Fruit fly (Drosophila melanogaster) whole organism, embryonic: Measurements from ENCODE around the gene CG3862.

Experiments
- BtbVII ChIP-seq: fragments of 200-800 bp; sonication (Bioruptor generic); optimal IDR thresholded peaks from 3 replicates; lab custom pipeline; 2017; ENCODE audit warnings: missing biosample characterization, mild to moderate bottlenecking, missing genetic modification characterization
- CG10366 ChIP-seq: fragments of 200-800 bp; sonication (Bioruptor generic); IDR thresholded peaks from 2 replicates; pipeline ENCODE4 v1.3.6; 2022; ENCODE audit warnings: missing biosample characterization, missing genetic modification characterization
- CG11695 ChIP-seq: fragments of 200-800 bp; sonication (Bioruptor generic); IDR thresholded peaks from 3 replicates; pipeline ENCODE4 v1.3.6; 2022; ENCODE audit warnings: missing biosample characterization, missing genetic modification characterization
- CG13287 ChIP-seq: fragments of 200-800 bp; sonication (Bioruptor generic); IDR thresholded peaks from 2 replicates; pipeline ENCODE4 v1.3.6; 2022; ENCODE audit warnings: missing biosample characterization, missing genetic modification characterization; ENCODE audit not compliant: partially characterized antibody
- CG13775 ChIP-seq: fragments of 200-800 bp; sonication (Bioruptor generic); optimal IDR thresholded peaks from 3 replicates; lab custom pipeline; 2017; ENCODE audit warnings: missing biosample characterization, mild to moderate bottlenecking, missing genetic modification characterization
- CG15601 ChIP-seq: fragments of 200-800 bp; sonication (Bioruptor generic); optimal IDR thresholded peaks from 3 replicates; lab custom pipeline; 2019; ENCODE audit warnings: missing biosample characterization, mild to moderate bottlenecking, missing genetic modification characterization, moderate library complexity
- CG16815 ChIP-seq: fragments of 200-800 bp; sonication (Bioruptor generic); optimal IDR thresholded peaks from 3 replicates; lab custom pipeline; 2017; ENCODE audit warnings: missing biosample characterization, mild to moderate bottlenecking, missing genetic modification characterization
- CG18011 ChIP-seq: fragments of 200-800 bp; sonication (Bioruptor generic); optimal IDR thresholded peaks from 2 replicates; lab custom pipeline; 2017; ENCODE audit warnings: missing biosample characterization, missing genetic modification characterization, mild to moderate bottlenecking, moderate library complexity, missing genotype
- CG18262 ChIP-seq: fragments of 200-800 bp; optimal IDR thresholded peaks from 3 replicates; lab custom pipeline; 2019; ENCODE audit warnings: missing biosample characterization, mild to moderate bottlenecking, missing genetic modification characterization, moderate library complexity
- CG18619 ChIP-seq: fragments of 200-800 bp; sonication (Bioruptor generic); optimal IDR thresholded peaks from 3 replicates; lab custom pipeline; 2017; ENCODE audit warnings: missing biosample characterization, mild to moderate bottlenecking, missing genetic modification characterization
- CG31365 ChIP-seq: fragments of 200-800 bp; sonication (Bioruptor generic); optimal IDR thresholded peaks from 2 replicates; lab custom pipeline; 2018; ENCODE audit warnings: missing biosample characterization, mild to moderate bottlenecking, missing genetic modification characterization
- CG34422 ChIP-seq: fragments of 200-800 bp; sonication (Bioruptor generic); IDR thresholded peaks from 3 replicates; pipeline ENCODE4 v1.3.6; 2022; ENCODE audit warnings: missing biosample characterization, missing genetic modification characterization
- CG3995 ChIP-seq: fragments of 200-800 bp; sonication (Bioruptor generic); optimal IDR thresholded peaks from 3 replicates; lab custom pipeline; 2016; ENCODE audit warnings: missing biosample characterization, missing genetic modification characterization
- CG7786 ChIP-seq: fragments of 200-800 bp; sonication (Bioruptor generic); optimal IDR thresholded peaks from 2 replicates; lab custom pipeline; 2016; ENCODE audit warnings: missing biosample characterization, missing genetic modification characterization
- CG8478 ChIP-seq: fragments of >200 bp; optimal IDR thresholded peaks from 2 replicates; lab custom pipeline; 2018
- CG8944 ChIP-seq: fragments of 200-800 bp; sonication (Bioruptor generic); optimal IDR thresholded peaks from 3 replicates; lab custom pipeline; 2016; ENCODE audit warnings: missing biosample characterization, missing genetic modification characterization
- CoRest ChIP-seq: fragments of 200-800 bp; sonication (Bioruptor generic); optimal IDR thresholded peaks from 3 replicates; lab custom pipeline; 2018; ENCODE audit warnings: missing biosample characterization, mild to moderate bottlenecking, missing genetic modification characterization, moderate library complexity
- D ChIP-seq, 2 experiments: fragments of 200-800 bp in 1 of 2; fragments of >200 bp in 1 of 2; sonication (Bioruptor generic) in 1 of 2; optimal IDR thresholded peaks; 2 replicates in 1 of 2; 3 replicates in 1 of 2; lab custom pipeline; 2017; ENCODE audit warnings: mild to moderate bottlenecking in 1 of 2, missing biosample characterization in 1 of 2, missing genetic modification characterization in 1 of 2, missing genetic modification reagents in 1 of 2
- Dip2 ChIP-seq: fragments of 200-800 bp; sonication (Bioruptor generic); IDR thresholded peaks from 2 replicates; pipeline ENCODE4 v1.3.6; 2022; ENCODE audit warnings: missing biosample characterization, missing genetic modification characterization
- Dp ChIP-seq: fragments of 200-800 bp; sonication (Bioruptor generic); optimal IDR thresholded peaks from 2 replicates; lab custom pipeline; 2018; ENCODE audit warnings: missing biosample characterization, mild to moderate bottlenecking, missing genetic modification characterization, moderate library complexity
- H15 ChIP-seq: fragments of 200-800 bp; sonication (Bioruptor generic); IDR thresholded peaks from 3 replicates; pipeline ENCODE4 v1.3.6; 2022; ENCODE audit warnings: missing biosample characterization, missing genetic modification characterization
- Lhr ChIP-seq: fragments of 200-800 bp; sonication (Bioruptor generic); optimal IDR thresholded peaks from 3 replicates; lab custom pipeline; 2017; ENCODE audit warnings: mild to moderate bottlenecking, missing biosample characterization, missing genetic modification reagents, missing genetic modification characterization
- MESR4 ChIP-seq: fragments of 200-800 bp; sonication (Bioruptor generic); optimal IDR thresholded peaks from 2 replicates; lab custom pipeline; 2018; ENCODE audit warnings: missing biosample characterization, mild to moderate bottlenecking, missing genetic modification characterization, moderate library complexity
- NfI ChIP-seq: fragments of 200-800 bp; sonication (Bioruptor generic); optimal IDR thresholded peaks from 3 replicates; lab custom pipeline; 2018; ENCODE audit warnings: missing biosample characterization, mild to moderate bottlenecking, missing genetic modification characterization, moderate library complexity
- Scr ChIP-seq: fragments of 200-800 bp; sonication (Bioruptor generic); IDR thresholded peaks from 2 replicates; pipeline ENCODE4 v1.3.6; 2022; ENCODE audit warnings: missing biosample characterization, missing genetic modification characterization; ENCODE audit not compliant: partially characterized antibody
- Xbp1 ChIP-seq: fragments of 200-800 bp; sonication (Bioruptor generic); optimal IDR thresholded peaks from 3 replicates; lab custom pipeline; 2016; ENCODE audit warnings: missing biosample characterization, mild to moderate bottlenecking, missing genetic modification characterization
- bsh ChIP-seq, 2 experiments: fragments of 200-800 bp; sonication (Bioruptor generic); optimal IDR thresholded peaks; 2 replicates each; lab custom pipeline; 2017 to 2018; ENCODE audit warnings: mild to moderate bottlenecking in 2 of 2, missing biosample characterization in 2 of 2, missing genetic modification characterization in 2 of 2, moderate library complexity in 1 of 2
- btn ChIP-seq: fragments of 200-800 bp; sonication (Bioruptor generic); optimal IDR thresholded peaks from 2 replicates; lab custom pipeline; 2016; ENCODE audit warnings: missing biosample characterization, missing genetic modification characterization
- cwo ChIP-seq: fragments of 200-800 bp; sonication (Bioruptor generic); optimal IDR thresholded peaks from 3 replicates; lab custom pipeline; 2017; ENCODE audit warnings: missing biosample characterization, missing genetic modification characterization, mild to moderate bottlenecking, moderate library complexity, missing genetic modification reagents
- danr ChIP-seq: fragments of 200-800 bp; sonication (Bioruptor generic); IDR thresholded peaks from 2 replicates; pipeline ENCODE4 v1.3.6; 2022; ENCODE audit warnings: missing biosample characterization, missing genetic modification characterization
- disco-r ChIP-seq: fragments of 200-800 bp; sonication (Bioruptor generic); optimal IDR thresholded peaks from 2 replicates; lab custom pipeline; 2016; ENCODE audit warnings: missing biosample characterization, missing genetic modification characterization
- dmrt11E ChIP-seq: fragments of 200-800 bp; sonication (Bioruptor generic); optimal IDR thresholded peaks from 3 replicates; lab custom pipeline; 2018; ENCODE audit warnings: missing biosample characterization, mild to moderate bottlenecking, missing genetic modification characterization, moderate library complexity
- dmrt99B ChIP-seq: fragments of 200-800 bp; sonication (Bioruptor generic); optimal IDR thresholded peaks from 2 replicates; lab custom pipeline; 2018; ENCODE audit warnings: missing biosample characterization, mild to moderate bottlenecking, missing genetic modification characterization, moderate library complexity
- dysf ChIP-seq: fragments of 200-800 bp; sonication (Bioruptor generic); IDR thresholded peaks from 3 replicates; pipeline ENCODE4 v1.3.6; 2022; ENCODE audit warnings: missing biosample characterization, missing genetic modification characterization
- eve ChIP-seq, 2 experiments: fragments of >200 bp; optimal IDR thresholded peaks; 2 replicates each; lab custom pipeline; 2017; ENCODE audit warnings: missing biosample characterization in 2 of 2, missing genetic modification characterization in 2 of 2
- ewg ChIP-seq: fragments of 200-800 bp; sonication (Bioruptor generic); optimal IDR thresholded peaks from 3 replicates; lab custom pipeline; 2017; ENCODE audit warnings: mild to moderate bottlenecking, missing biosample characterization, missing genetic modification reagents, missing genetic modification characterization
- fru ChIP-seq: fragments of >200 bp; optimal IDR thresholded peaks from 2 replicates; lab custom pipeline; 2017
- grau ChIP-seq: fragments of 200-800 bp; optimal IDR thresholded peaks from 3 replicates; lab custom pipeline; 2019; ENCODE audit warnings: missing biosample characterization, mild to moderate bottlenecking, missing genetic modification characterization, moderate library complexity
- hb ChIP-seq: fragments of 200-800 bp; sonication (Bioruptor generic); IDR thresholded peaks from 3 replicates; pipeline ENCODE4 v1.3.6; 2022; ENCODE audit warnings: missing biosample characterization, missing genetic modification characterization; ENCODE audit not compliant: partially characterized antibody
- ind ChIP-seq: fragments of 200-800 bp; sonication (Bioruptor generic); optimal IDR thresholded peaks from 3 replicates; lab custom pipeline; 2016; ENCODE audit warnings: missing biosample characterization, missing genetic modification characterization
- inv ChIP-seq: fragments of 200-800 bp; sonication (Bioruptor generic); IDR thresholded peaks from 2 replicates; pipeline ENCODE4 v1.3.6; 2022; ENCODE audit warnings: missing biosample characterization, missing genetic modification characterization; ENCODE audit not compliant: partially characterized antibody
- lbe ChIP-seq: fragments of 200-800 bp; sonication (Bioruptor generic); optimal IDR thresholded peaks from 2 replicates; lab custom pipeline; 2016; ENCODE audit warnings: missing biosample characterization, mild to moderate bottlenecking, missing genetic modification characterization
- otp ChIP-seq: fragments of 200-800 bp; sonication (Bioruptor generic); IDR thresholded peaks from 3 replicates; pipeline ENCODE4, ENCODE4 v1.3.6; 2022; ENCODE audit warnings: missing biosample characterization, missing genetic modification characterization
- sens ChIP-seq: fragments of 200-800 bp; sonication (Bioruptor generic); peaks from one replicate; lab custom pipeline; 2016; ENCODE audit warnings: missing biosample characterization, missing genetic modification characterization
- sob ChIP-seq: fragments of 200-800 bp; sonication (Bioruptor generic); IDR thresholded peaks from 2 replicates; pipeline ENCODE4 v1.3.6; 2022; ENCODE audit warnings: missing biosample characterization, missing genetic modification characterization
- ssp ChIP-seq: fragments of 200-800 bp; sonication (Bioruptor generic); IDR thresholded peaks from 2 replicates; pipeline ENCODE4 v1.3.6; 2022; ENCODE audit warnings: missing biosample characterization, missing genetic modification characterization
- unpg ChIP-seq: fragments of 200-800 bp; sonication (Bioruptor generic); optimal IDR thresholded peaks from 3 replicates; lab custom pipeline; 2018; ENCODE audit warnings: missing biosample characterization, mild to moderate bottlenecking, missing genetic modification characterization, moderate library complexity
- vfl ChIP-seq: fragments of 200-800 bp; sonication (Bioruptor generic); optimal IDR thresholded peaks from 2 replicates; lab custom pipeline; 2016; ENCODE audit warnings: missing biosample characterization, missing genetic modification characterization
- zen2 ChIP-seq: fragments of 200-800 bp; sonication (Bioruptor generic); IDR thresholded peaks from 3 replicates; pipeline ENCODE4 v1.3.6; 2022; ENCODE audit warnings: missing biosample characterization, missing genetic modification characterization; ENCODE audit not compliant: partially characterized antibody
- zfh2 ChIP-seq: fragments of 200-800 bp; sonication (Bioruptor generic); optimal IDR thresholded peaks from 2 replicates; lab custom pipeline; 2016; ENCODE audit warnings: missing biosample characterization, missing genetic modification characterization

CG3862 gene

DNA sequence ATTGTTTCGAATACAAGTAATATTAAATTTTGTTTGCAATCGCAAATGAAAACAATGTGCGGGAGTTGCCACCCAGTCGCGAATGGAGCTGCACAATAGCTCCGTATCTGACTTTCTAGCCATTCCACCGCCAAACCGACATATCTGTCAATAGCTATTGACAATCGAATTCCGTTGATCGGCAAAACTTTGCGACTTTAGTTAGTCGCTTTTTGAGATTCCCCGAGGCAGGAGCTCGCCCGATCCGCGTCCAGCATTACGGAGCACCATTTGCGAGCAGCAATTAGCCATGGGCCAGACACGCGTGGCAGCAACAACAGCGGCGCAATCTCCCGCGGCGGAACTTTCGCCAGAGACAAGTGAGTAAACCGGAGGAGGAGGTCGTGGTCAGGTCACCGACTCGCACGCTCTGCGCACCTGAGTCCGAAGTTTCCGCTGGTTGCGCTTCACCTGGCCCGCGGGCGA, 27.0 kb upstream of the CG3862 start, which contains the start of the genes CG4291 and kraken (continued):
- TF ChIP-seq CG7786 (GFP tag; lab: Kevin White, UChicago) (peak; percentile 17), unpg (GFP tag; lab: Kevin White, UChicago) (peak; percentile 44), grau (tag; lab: Kevin White, UChicago) (peak; percentile 56), Scr (GFP tag; lab: Robert Waterston, UW) (peak; percentile 44; the same call in 1 of the 2 replicates), D (optimal IDR thresholded peaks at IDR 0.05; lab: Kevin White, UChicago) (no peak), D (GFP tag; optimal IDR thresholded peaks at IDR 0.05; lab: Kevin White, UChicago) (no peak), CG18619 (GFP tag; lab: Kevin White, UChicago) (no peak), CG16815 (GFP tag; lab: Kevin White, UChicago) (no peak), H15 (peak; percentile 18; the same call in 1 of the 3 replicates), CG8478 (no peak), ewg (GFP tag; lab: Kevin White, UChicago) (peak; percentile 31), lbe (GFP tag; lab: Kevin White, UChicago) (peak; percentile 9), sob (GFP tag; lab: Robert Waterston, UW) (peak; percentile 60), Xbp1 (GFP tag; lab: Kevin White, UChicago) (peak; percentile 68), sens (GFP tag; lab: Kevin White, UChicago) (peak; percentile 84), eve (GFP tag; optimal IDR thresholded peaks at IDR 0.05; lab: Kevin White, UChicago) (no peak), cwo (GFP tag; lab: Kevin White, UChicago) (peak; percentile 54), btn (GFP tag; lab: Kevin White, UChicago) (no peak), vfl (GFP tag; lab: Kevin White, UChicago) (peak; percentile 68), zen2 (GFP tag; lab: Robert Waterston, UW) (no peak), MESR4 (GFP tag; lab: Kevin White, UChicago) (peak; percentile 93), Dip2 (GFP tag; lab: Robert Waterston, UW) (no peak), CG3995 (GFP tag; lab: Kevin White, UChicago) (no peak), dysf (GFP tag; lab: Robert Waterston, UW) (peak; percentile 60; the same call in 2 of the 3 replicates), BtbVII (peak; percentile 29), dmrt99B (tag; lab: Kevin White, UChicago) (peak; percentile 35), CG8944 (GFP tag; lab: Kevin White, UChicago) (peak; percentile 43), otp (GFP tag; lab: Robert Waterston, UW) (no peak), CG13775 (GFP tag; lab: Kevin White, UChicago) (no peak), CG11695 (GFP tag; lab: Robert Waterston, UW) (no peak), bsh (GFP tag; optimal IDR thresholded peaks at IDR 0.05; lab: Kevin White, UChicago) (peak in 1 of 2 experiments; percentile 41), CG31365 (tag; lab: Kevin White, UChicago) (no peak), inv (no peak), CoRest (tag; lab: Kevin White, UChicago) (peak; percentile 23), CG18011 (GFP tag; lab: Kevin White, UChicago) (peak; percentile 27), zfh2 (GFP tag; lab: Kevin White, UChicago) (peak; percentile 67), dmrt11E (tag; lab: Kevin White, UChicago) (peak; percentile 6), CG18262 (tag; lab: Kevin White, UChicago) (peak; percentile 32), CG10366 (GFP tag; lab: Robert Waterston, UW) (peak; percentile 46), ind (peak; percentile 70), NfI (GFP tag; lab: Kevin White, UChicago) (peak; percentile 70), Dp (GFP tag; lab: Kevin White, UChicago) (peak; percentile 33), CG34422 (GFP tag; lab: Robert Waterston, UW) (peak; percentile 80; the same call in 2 of the 3 replicates), hb (GFP tag; lab: Robert Waterston, UW) (no peak), fru (lab: Kevin White, UChicago) (no peak), CG13287 (GFP tag; lab: Robert Waterston, UW) (peak; percentile 64), CG15601 (peak; percentile 93), disco-r (no peak), Lhr (GFP tag; lab: Kevin White, UChicago) (peak; percentile 23), danr (GFP tag; lab: Robert Waterston, UW) (no peak), ssp (GFP tag; lab: Robert Waterston, UW) (peak; percentile 31; the same call in 1 of the 2 replicates)
